Worm (Caenorhabditis elegans) whole organism, early embryonic: Measurements from ENCODE around the gene bgnt-1.5.

Experiments used
- B0310.2 ChIP-seq: sonication (generic microtip); optimal IDR thresholded peaks from 2 replicates; lab custom pipeline; 2016; ENCODE audit warnings: mild to moderate bottlenecking, missing genetic modification characterization, missing compliant biosample characterization
- aly-1 ChIP-seq: sonication (generic microtip); optimal IDR thresholded peaks from 2 replicates; lab custom pipeline; 2016; ENCODE audit warnings: missing genetic modification characterization, missing compliant biosample characterization
- ama-1 ChIP-seq: fragments of 150-350 bp; optimal IDR thresholded peaks from 2 replicates; lab custom pipeline; 2014
- ceh-36 ChIP-seq: sonication (generic microtip); optimal IDR thresholded peaks from 2 replicates; lab custom pipeline; 2016; ENCODE audit warnings: missing genetic modification characterization, inconsistent platforms, missing compliant biosample characterization
- ets-7 ChIP-seq: sonication (generic microtip); optimal IDR thresholded peaks from 2 replicates; lab custom pipeline; 2016; ENCODE audit warnings: missing genotype, missing genetic modification characterization, missing compliant biosample characterization
- flt-1 ChIP-seq: fragments of 200-800 bp; sonication (Bioruptor generic); IDR thresholded peaks from 2 replicates; pipeline ENCODE4 v1.3.6; 2022; ENCODE audit warnings: missing genetic modification characterization, missing compliant biosample characterization
- hmbx-1 ChIP-seq: sonication (generic microtip); optimal IDR thresholded peaks from 2 replicates; lab custom pipeline; 2016; ENCODE audit warnings: mild to moderate bottlenecking, missing genetic modification characterization, missing compliant biosample characterization
- hmg-4 ChIP-seq: fragments of 200-800 bp; sonication (Bioruptor generic); optimal IDR thresholded peaks from 2 replicates; lab custom pipeline; 2018; ENCODE audit warnings: mild to moderate bottlenecking, missing genetic modification characterization, missing compliant biosample characterization
- hnd-1 ChIP-seq: sonication (generic microtip); optimal IDR thresholded peaks from 2 replicates; lab custom pipeline; 2016; ENCODE audit warnings: missing genetic modification characterization, missing compliant biosample characterization
- pes-1 ChIP-seq: fragments of 200-800 bp; sonication (Bioruptor generic); IDR thresholded peaks from 2 replicates; pipeline ENCODE4 v1.3.6; 2022; ENCODE audit warnings: missing genetic modification reagents, missing genetic modification characterization, missing compliant biosample characterization
- tbx-11 ChIP-seq: fragments of 200-800 bp; sonication (Bioruptor generic); IDR thresholded peaks from 2 replicates; pipeline ENCODE4 v1.3.6; 2022; ENCODE audit warnings: missing genetic modification characterization, missing compliant biosample characterization
- tbx-37 ChIP-seq: fragments of 200-800 bp; sonication (Bioruptor generic); conservative IDR thresholded peaks from 2 replicates; pipeline ENCODE4 v1.3.6; 2022; ENCODE audit warnings: missing genetic modification reagents, missing genetic modification characterization, missing compliant biosample characterization
- tra-4 ChIP-seq: sonication (generic microtip); optimal IDR thresholded peaks from 2 replicates; lab custom pipeline; 2017; ENCODE audit warnings: missing genetic modification characterization, missing compliant biosample characterization

DNA sequence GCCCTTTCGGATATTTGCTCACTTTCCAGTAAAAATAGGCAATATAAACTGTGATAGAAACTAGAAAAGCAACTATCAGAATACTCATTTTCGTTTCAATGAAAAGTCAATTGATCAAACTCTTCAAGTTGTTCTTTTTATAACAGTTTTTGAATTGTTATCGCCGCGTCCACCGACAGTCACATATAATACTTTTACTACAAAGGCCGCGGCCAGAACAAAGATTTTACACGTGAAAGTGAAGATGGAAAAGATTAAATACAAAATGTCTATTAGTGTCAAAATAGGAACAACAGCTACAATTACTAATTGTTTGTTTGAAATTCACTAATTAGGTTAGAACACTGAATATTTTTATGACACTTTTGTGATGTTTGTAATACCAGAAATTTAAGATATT, 37.4 kb upstream of the bgnt-1.5 start, which contains the start of gene cyp-14A2:
- TF ChIP-seq aly-1 (tag; lab: Kevin White, UChicago) (no peak), B0310.2 (no peak), flt-1 (GFP tag; lab: Robert Waterston, UW) (no peak), ama-1 (lab: Kevin White, UChicago) (no peak), tra-4 (tag; lab: Kevin White, UChicago) (no peak), tbx-11 (GFP tag; lab: Robert Waterston, UW) (no peak), hmbx-1 (tag; lab: Kevin White, UChicago) (no peak), tbx-37 (GFP tag; lab: Robert Waterston, UW) (no peak), hmg-4 (GFP tag; lab: Kevin White, UChicago) (no peak), ets-7 (tag; lab: Kevin White, UChicago) (no peak), pes-1 (GFP tag; lab: Robert Waterston, UW) (no peak), ceh-36 (tag; lab: Kevin White, UChicago) (no peak), hnd-1 (tag; lab: Kevin White, UChicago) (no peak)
